Worm (Caenorhabditis elegans) whole organism, L1 larva: Measurements from ENCODE around the gene tbck-1.
A peak's percentile ranks its signal among the peaks of the same experiment; 100 is the strongest.

Source experiments
- C04F5.9 ChIP-seq: sonication (generic microtip); optimal IDR thresholded peaks from 2 replicates; lab custom pipeline; 2016; ENCODE audit warnings: missing genetic modification characterization, missing compliant biosample characterization
- C16A3.4 ChIP-seq: fragments of 150-350 bp; optimal IDR thresholded peaks from 2 replicates; lab custom pipeline; 2014; ENCODE audit warnings: missing biosample characterization, missing genetic modification characterization
- C34B4.2 ChIP-seq: sonication (generic microtip); optimal IDR thresholded peaks from 2 replicates; lab custom pipeline; 2017; ENCODE audit warnings: mild to moderate bottlenecking, missing genetic modification characterization, missing compliant biosample characterization
- F16B12.6 ChIP-seq: fragments of 150-350 bp; optimal IDR thresholded peaks from 2 replicates; lab custom pipeline; 2014; ENCODE audit warnings: missing biosample characterization, missing genetic modification characterization
- alr-1 ChIP-seq: fragments of 200-800 bp; sonication (Bioruptor generic); optimal IDR thresholded peaks from 2 replicates; lab custom pipeline; 2018; ENCODE audit warnings: borderline replicate concordance, mild to moderate bottlenecking, missing genetic modification characterization, missing compliant biosample characterization
- ama-1 ChIP-seq: fragments of 150-350 bp; optimal IDR thresholded peaks from 2 replicates; lab custom pipeline; 2014
- blmp-1 ChIP-seq: fragments of 150-350 bp; optimal IDR thresholded peaks from 2 replicates; lab custom pipeline; 2014; ENCODE audit warnings: missing biosample characterization, missing genetic modification characterization
- ceh-63 ChIP-seq: fragments of 200-800 bp; sonication (Bioruptor generic); optimal IDR thresholded peaks from 2 replicates; lab custom pipeline; 2018; ENCODE audit warnings: mild to moderate bottlenecking, missing genetic modification characterization, missing compliant biosample characterization
- ceh-82 ChIP-seq, 3 experiments: fragments of 150-350 bp in 1 of 3; sonication (generic microtip) in 2 of 3; optimal IDR thresholded peaks; 2 replicates each; lab custom pipeline; 2014 to 2017; ENCODE audit warnings: missing biosample characterization in 3 of 3, missing genetic modification characterization in 3 of 3
- ceh-88 ChIP-seq: fragments of 200-800 bp; sonication (Bioruptor generic); IDR thresholded peaks from 2 replicates; pipeline ENCODE4 v1.3.6; 2022; ENCODE audit warnings: missing genetic modification characterization, missing compliant biosample characterization
- ces-1 ChIP-seq: fragments of 150-350 bp; optimal IDR thresholded peaks from 2 replicates; lab custom pipeline; 2014; ENCODE audit warnings: missing biosample characterization, missing genetic modification reagents, missing genetic modification characterization
- ets-5 ChIP-seq: fragments of 200-800 bp; sonication (Bioruptor generic); IDR thresholded peaks from 2 replicates; pipeline ENCODE4 v1.3.6; 2022; ENCODE audit warnings: missing genetic modification characterization, missing compliant biosample characterization
- fkh-4 ChIP-seq: sonication (generic microtip); optimal IDR thresholded peaks from 2 replicates; lab custom pipeline; 2016; ENCODE audit warnings: missing compliant biosample characterization, missing genetic modification characterization, borderline replicate concordance
- fos-1 ChIP-seq: fragments of 150-350 bp; optimal IDR thresholded peaks from 2 replicates; lab custom pipeline; 2014; ENCODE audit warnings: missing biosample characterization, missing genetic modification characterization
- hlh-4 ChIP-seq: sonication (generic microtip); optimal IDR thresholded peaks from 2 replicates; lab custom pipeline; 2016; ENCODE audit warnings: mild to moderate bottlenecking, missing genetic modification characterization, missing compliant biosample characterization
- hpl-2 ChIP-seq: fragments of 150-350 bp; optimal IDR thresholded peaks from 2 replicates; lab custom pipeline; 2014; ENCODE audit warnings: missing biosample characterization, missing genetic modification reagents, missing genetic modification characterization
- isw-1 ChIP-seq: fragments of 200-800 bp; sonication (Bioruptor generic); IDR thresholded peaks from 2 replicates; pipeline ENCODE4 v1.3.6; 2022; ENCODE audit warnings: missing genetic modification characterization, missing compliant biosample characterization
- jun-1 ChIP-seq: fragments of 150-350 bp; optimal IDR thresholded peaks from 2 replicates; lab custom pipeline; 2014; ENCODE audit warnings: missing biosample characterization, missing genetic modification reagents, missing genetic modification characterization
- lin-13 ChIP-seq: fragments of 150-350 bp; optimal IDR thresholded peaks from 2 replicates; lab custom pipeline; 2014; ENCODE audit warnings: missing biosample characterization, missing genetic modification reagents, missing genetic modification characterization
- lin-14 ChIP-seq: fragments of 200-800 bp; sonication (Bioruptor generic); optimal IDR thresholded peaks from 2 replicates; lab custom pipeline; 2018; ENCODE audit warnings: mild to moderate bottlenecking, missing genetic modification characterization, moderate library complexity, missing compliant biosample characterization
- lin-15B ChIP-seq: fragments of 150-350 bp; sonication (generic microtip); optimal IDR thresholded peaks from 3 replicates; lab custom pipeline; 2014; ENCODE audit warnings: missing biosample characterization, missing genetic modification characterization
- lir-3 ChIP-seq: sonication (generic microtip); optimal IDR thresholded peaks from 2 replicates; lab custom pipeline; 2016; ENCODE audit warnings: mild to moderate bottlenecking, missing genetic modification characterization, moderate library complexity, missing compliant biosample characterization; ENCODE audit not compliant: poor library complexity
- lsy-2 ChIP-seq, 2 experiments: fragments of 150-350 bp; optimal IDR thresholded peaks; 2 replicates each; lab custom pipeline; 2014; ENCODE audit warnings: missing biosample characterization in 2 of 2, missing genetic modification characterization in 2 of 2
- mab-9 ChIP-seq: fragments of 200-800 bp; sonication (Bioruptor generic); IDR thresholded peaks from 2 replicates; pipeline ENCODE4 v1.3.6; 2022; ENCODE audit warnings: missing genetic modification reagents, missing genetic modification characterization, missing compliant biosample characterization
- mdl-1 ChIP-seq, 2 experiments: fragments of 150-350 bp; optimal IDR thresholded peaks; 2 replicates each; lab custom pipeline; 2014 to 2017; ENCODE audit warnings: missing biosample characterization in 2 of 2, missing genetic modification characterization in 2 of 2, inconsistent platforms in 1 of 2
- mef-2 ChIP-seq: fragments of 150-350 bp; optimal IDR thresholded peaks from 2 replicates; lab custom pipeline; 2014; ENCODE audit warnings: missing biosample characterization, missing genetic modification characterization
- nhr-11 ChIP-seq: fragments of 150-350 bp; optimal IDR thresholded peaks from 2 replicates; lab custom pipeline; 2014; ENCODE audit warnings: missing biosample characterization, missing genetic modification characterization
- nhr-12 ChIP-seq: sonication (generic microtip); optimal IDR thresholded peaks from 2 replicates; lab custom pipeline; 2017; ENCODE audit warnings: missing biosample characterization, missing genetic modification characterization
- nhr-19 ChIP-seq: fragments of 200-800 bp; sonication (Bioruptor generic); conservative IDR thresholded peaks from 2 replicates; pipeline ENCODE4 v1.3.6; 2022; ENCODE audit warnings: missing genetic modification characterization, missing compliant biosample characterization
- nhr-20 ChIP-seq: sonication (generic microtip); optimal IDR thresholded peaks from 2 replicates; lab custom pipeline; 2016; ENCODE audit warnings: mild to moderate bottlenecking, missing genetic modification characterization, missing compliant biosample characterization
- nhr-237 ChIP-seq: fragments of 150-350 bp; optimal IDR thresholded peaks from 2 replicates; lab custom pipeline; 2014; ENCODE audit warnings: missing biosample characterization, missing genetic modification characterization
- nhr-28 ChIP-seq: fragments of 150-350 bp; optimal IDR thresholded peaks from 2 replicates; lab custom pipeline; 2014; ENCODE audit warnings: missing biosample characterization, missing genetic modification characterization
- nhr-47 ChIP-seq: sonication (generic microtip); optimal IDR thresholded peaks from 2 replicates; lab custom pipeline; 2016; ENCODE audit warnings: mild to moderate bottlenecking, missing genetic modification characterization, moderate library complexity, missing compliant biosample characterization
- nhr-76 ChIP-seq: sonication (generic microtip); optimal IDR thresholded peaks from 2 replicates; lab custom pipeline; 2017; ENCODE audit warnings: missing biosample characterization, missing genetic modification characterization
- nhr-77 ChIP-seq: fragments of 150-350 bp; optimal IDR thresholded peaks from 2 replicates; lab custom pipeline; 2014; ENCODE audit warnings: missing biosample characterization, missing genetic modification characterization
- nhr-85 ChIP-seq: sonication (generic microtip); peaks from one replicate; lab custom pipeline; 2016; ENCODE audit warnings: missing genetic modification characterization, inconsistent platforms, missing compliant biosample characterization
- nhr-90 ChIP-seq: sonication (generic microtip); optimal IDR thresholded peaks from 2 replicates; lab custom pipeline; 2016; ENCODE audit warnings: mild to moderate bottlenecking, missing genetic modification characterization, missing compliant biosample characterization; ENCODE audit not compliant: poor library complexity
- pag-3 ChIP-seq: sonication (generic microtip); optimal IDR thresholded peaks from 2 replicates; lab custom pipeline; 2017; ENCODE audit warnings: missing genetic modification characterization, mild to moderate bottlenecking, missing compliant biosample characterization, antibody characterized with exemption, borderline replicate concordance; ENCODE audit not compliant: insufficient read depth
- pqm-1 ChIP-seq: sonication (generic microtip); optimal IDR thresholded peaks from 3 replicates; lab custom pipeline; 2017; ENCODE audit warnings: missing biosample characterization, missing genetic modification characterization
- skn-1 ChIP-seq: fragments of 150-350 bp; optimal IDR thresholded peaks from 2 replicates; lab custom pipeline; 2014; ENCODE audit warnings: missing biosample characterization, missing genetic modification characterization
- snpc-4 ChIP-seq: fragments of 150-350 bp; optimal IDR thresholded peaks from 2 replicates; lab custom pipeline; 2014; ENCODE audit warnings: missing biosample characterization, missing genetic modification characterization
- snu-23 ChIP-seq: sonication (generic microtip); optimal IDR thresholded peaks from 2 replicates; lab custom pipeline; 2016; ENCODE audit warnings: missing genetic modification characterization, missing compliant biosample characterization
- sox-4 ChIP-seq: sonication (generic microtip); optimal IDR thresholded peaks from 2 replicates; lab custom pipeline; 2016; ENCODE audit warnings: missing genetic modification characterization, missing compliant biosample characterization
- sptf-1 ChIP-seq: fragments of 150-350 bp; optimal IDR thresholded peaks from 2 replicates; lab custom pipeline; 2014; ENCODE audit warnings: missing biosample characterization, missing genetic modification characterization
- swsn-7 ChIP-seq: sonication (generic microtip); optimal IDR thresholded peaks from 2 replicates; lab custom pipeline; 2016; ENCODE audit warnings: missing genetic modification characterization, missing compliant biosample characterization
- tbx-2 ChIP-seq: sonication (generic microtip); optimal IDR thresholded peaks from 2 replicates; lab custom pipeline; 2016; ENCODE audit warnings: missing genetic modification characterization, missing compliant biosample characterization
- tlp-1 ChIP-seq: fragments of 150-350 bp; optimal IDR thresholded peaks from 2 replicates; lab custom pipeline; 2014; ENCODE audit warnings: missing biosample characterization, missing genetic modification characterization
- unc-130 ChIP-seq: fragments of 150-350 bp; optimal IDR thresholded peaks from 2 replicates; lab custom pipeline; 2017; ENCODE audit warnings: missing biosample characterization, missing genetic modification characterization, inconsistent platforms
- unc-30 ChIP-seq: sonication (generic microtip); optimal IDR thresholded peaks from 2 replicates; lab custom pipeline; 2017; ENCODE audit warnings: missing biosample characterization, missing genetic modification characterization
- unc-62 ChIP-seq: fragments of 150-350 bp; optimal IDR thresholded peaks from 2 replicates; lab custom pipeline; 2014; ENCODE audit warnings: missing biosample characterization, missing genetic modification reagents, missing genetic modification characterization
- unc-86 ChIP-seq: sonication (generic microtip); optimal IDR thresholded peaks from 2 replicates; lab custom pipeline; 2016; ENCODE audit warnings: missing genetic modification characterization, missing compliant biosample characterization
- unc-98 ChIP-seq: fragments of 200-800 bp; sonication (Bioruptor generic); IDR thresholded peaks from 2 replicates; pipeline ENCODE4 v1.3.6; 2022; ENCODE audit warnings: missing genetic modification characterization, missing compliant biosample characterization
- xbp-1 ChIP-seq: sonication (generic microtip); optimal IDR thresholded peaks from 2 replicates; lab custom pipeline; 2016; ENCODE audit warnings: missing genetic modification characterization, missing compliant biosample characterization
- zag-1 ChIP-seq: fragments of 150-350 bp; optimal IDR thresholded peaks from 2 replicates; lab custom pipeline; 2014; ENCODE audit warnings: missing biosample characterization, missing genetic modification characterization
- ztf-4 ChIP-seq: fragments of 150-350 bp; optimal IDR thresholded peaks from 2 replicates; lab custom pipeline; 2014; ENCODE audit warnings: missing biosample characterization, missing genetic modification characterization

tbck-1 gene

DNA sequence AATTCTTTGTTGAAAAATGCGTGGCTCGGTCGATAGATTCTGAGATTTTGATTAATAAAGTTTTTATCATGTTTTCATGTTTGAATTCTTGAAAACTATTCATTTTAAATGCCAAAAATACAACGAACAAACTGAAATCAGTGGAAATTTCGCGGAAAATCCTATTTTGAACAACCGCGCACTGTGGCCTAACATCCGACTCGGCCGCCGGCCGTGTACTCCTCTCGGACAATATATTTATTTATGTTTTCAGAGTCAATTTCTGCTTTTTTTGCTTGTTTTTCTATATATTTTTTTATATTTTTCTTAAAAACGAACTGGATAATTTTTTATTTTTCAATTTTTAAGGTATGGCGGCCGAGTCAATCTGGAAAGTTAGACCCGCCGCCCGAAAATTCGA, 37.1 kb upstream of the tbck-1 start, which contains the start of gene F26G1.1 (continued):
- TF ChIP-seq ceh-82 (tag; optimal IDR thresholded peaks at IDR 0.05; lab: Kevin White, UChicago): peak; percentile 29 to 53 (median 49)
- TF ChIP-seq nhr-90 (tag; lab: Kevin White, UChicago): peak; percentile 93
- no peak for TF ChIP-seq ceh-63 (GFP tag; lab: Kevin White, UChicago)
- peak; percentile 71 for TF ChIP-seq skn-1 (tag; lab: Kevin White, UChicago)
- TF ChIP-seq unc-98 (GFP tag; lab: Robert Waterston, UW): peak; percentile 82
- peak; percentile 18 for TF ChIP-seq fos-1 (tag; lab: Kevin White, UChicago)
- TF ChIP-seq hlh-4 (tag; lab: Kevin White, UChicago): peak; percentile 79
- TF ChIP-seq F16B12.6 (tag; lab: Kevin White, UChicago): peak; percentile 50
- TF ChIP-seq nhr-237 (tag; lab: Kevin White, UChicago): no peak
- no peak for TF ChIP-seq nhr-28 (tag; lab: Kevin White, UChicago)
- TF ChIP-seq nhr-77: no peak
- no peak for TF ChIP-seq alr-1 (tag; lab: Kevin White, UChicago)
- no peak for TF ChIP-seq mef-2 (tag; lab: Kevin White, UChicago)
- TF ChIP-seq snu-23 (GFP tag; lab: Kevin White, UChicago): peak; percentile 66
- TF ChIP-seq ztf-4 (tag; lab: Kevin White, UChicago): no peak
- no peak for TF ChIP-seq jun-1
- peak; percentile 46 for TF ChIP-seq blmp-1 (tag; lab: Kevin White, UChicago)
- peak; percentile 30 for TF ChIP-seq snpc-4 (tag; lab: Kevin White, UChicago)
- TF ChIP-seq mab-9: peak; percentile 76
- TF ChIP-seq lin-14 (GFP tag; lab: Kevin White, UChicago): peak; percentile 65
- peak; percentile 37 for TF ChIP-seq C34B4.2 (tag; lab: Kevin White, UChicago)
- TF ChIP-seq unc-62 (GFP tag; lab: Kevin White, UChicago): no peak
- peak; percentile 54 for TF ChIP-seq unc-130 (tag; lab: Kevin White, UChicago)
- TF ChIP-seq nhr-85 (tag; lab: Kevin White, UChicago): peak; percentile 90
- peak in 1 of 2 experiments; percentile 50 for TF ChIP-seq mdl-1 (tag; optimal IDR thresholded peaks at IDR 0.05; lab: Kevin White, UChicago)
- peak; percentile 72 for TF ChIP-seq isw-1 (GFP tag; lab: Robert Waterston, UW)
- TF ChIP-seq tlp-1 (tag; lab: Kevin White, UChicago): no peak
- peak; percentile 67 to 74 for TF ChIP-seq lsy-2 (tag; optimal IDR thresholded peaks at IDR 0.05; lab: Kevin White, UChicago)
- TF ChIP-seq nhr-12 (tag; lab: Kevin White, UChicago): no peak
- TF ChIP-seq ces-1: no peak
- TF ChIP-seq lir-3 (tag; lab: Kevin White, UChicago): peak; percentile 95
- TF ChIP-seq nhr-20 (tag; lab: Kevin White, UChicago): peak; percentile 75
- TF ChIP-seq C16A3.4 (tag; lab: Kevin White, UChicago): peak; percentile 12
- no peak for TF ChIP-seq zag-1 (tag; lab: Kevin White, UChicago)
- peak; percentile 89 for TF ChIP-seq nhr-47
- TF ChIP-seq ceh-88 (GFP tag; lab: Robert Waterston, UW): peak; percentile 35; the same call in 1 of the 2 replicates
- TF ChIP-seq ets-5 (GFP tag; lab: Robert Waterston, UW): no peak
- peak; percentile 80 for TF ChIP-seq nhr-19 (GFP tag; lab: Robert Waterston, UW)
- peak; percentile 84 for TF ChIP-seq sox-4 (tag; lab: Kevin White, UChicago)
- peak; percentile 78 for TF ChIP-seq xbp-1 (tag; lab: Kevin White, UChicago)
- no peak for TF ChIP-seq ama-1
- peak; percentile 89 for TF ChIP-seq tbx-2
- TF ChIP-seq pqm-1 (tag; lab: Kevin White, UChicago): no peak
- no peak for TF ChIP-seq nhr-11 (tag; lab: Kevin White, UChicago)
- peak; percentile 69 for TF ChIP-seq unc-86 (tag; lab: Kevin White, UChicago)
- TF ChIP-seq fkh-4 (tag; lab: Kevin White, UChicago): peak; percentile 94
- TF ChIP-seq nhr-76: no peak
- no peak for TF ChIP-seq pag-3
- TF ChIP-seq unc-30 (tag; lab: Kevin White, UChicago): no peak
- TF ChIP-seq lin-15B (tag; lab: Kevin White, UChicago): no peak
- TF ChIP-seq lin-13: peak; percentile 2
- TF ChIP-seq hpl-2 (GFP tag; lab: Kevin White, UChicago): no peak
- TF ChIP-seq swsn-7 (tag; lab: Kevin White, UChicago): peak; percentile 78
- TF ChIP-seq sptf-1 (tag; lab: Kevin White, UChicago): no peak
- peak; percentile 74 for TF ChIP-seq C04F5.9
